Fruit fly (Drosophila melanogaster) whole organism, adult: ENCODE measurements around the gene srw.

Source experiments
- CG1620 ChIP-seq: fragments of 200-800 bp; sonication (Bioruptor generic); optimal IDR thresholded peaks from 2 replicates; lab custom pipeline; 2016; ENCODE audit warnings: missing biosample characterization, missing genetic modification characterization
- Clk ChIP-seq: fragments of 200-800 bp; sonication (Bioruptor generic); optimal IDR thresholded peaks from 2 replicates; lab custom pipeline; 2017; ENCODE audit warnings: missing biosample characterization, missing genetic modification characterization
- Crg-1 ChIP-seq: fragments of 200-800 bp; sonication (Bioruptor generic); optimal IDR thresholded peaks from 2 replicates; lab custom pipeline; 2016; ENCODE audit warnings: missing biosample characterization, missing genetic modification characterization
- Mnt ChIP-seq: fragments of 200-800 bp; sonication (Bioruptor generic); optimal IDR thresholded peaks from 2 replicates; lab custom pipeline; 2016; ENCODE audit warnings: missing biosample characterization, mild to moderate bottlenecking, missing genetic modification characterization
- kay ChIP-seq: fragments of 200-800 bp; sonication (Bioruptor generic); peaks from one replicate; lab custom pipeline; 2016; ENCODE audit warnings: missing biosample characterization, missing genetic modification characterization, borderline replicate concordance
- ovo ChIP-seq: fragments of 200-800 bp; sonication (Bioruptor generic); optimal IDR thresholded peaks from 2 replicates; lab custom pipeline; 2016; ENCODE audit warnings: missing biosample characterization, missing genetic modification characterization
- pad ChIP-seq: fragments of 200-800 bp; sonication (Bioruptor generic); optimal IDR thresholded peaks from 3 replicates; lab custom pipeline; 2017; ENCODE audit warnings: missing biosample characterization, missing genetic modification characterization, mild to moderate bottlenecking, moderate library complexity, missing genetic modification reagents
- toe ChIP-seq: fragments of 200-800 bp; sonication (Bioruptor generic); optimal IDR thresholded peaks from 2 replicates; lab custom pipeline; 2016; ENCODE audit warnings: missing biosample characterization, missing genetic modification characterization

DNA sequence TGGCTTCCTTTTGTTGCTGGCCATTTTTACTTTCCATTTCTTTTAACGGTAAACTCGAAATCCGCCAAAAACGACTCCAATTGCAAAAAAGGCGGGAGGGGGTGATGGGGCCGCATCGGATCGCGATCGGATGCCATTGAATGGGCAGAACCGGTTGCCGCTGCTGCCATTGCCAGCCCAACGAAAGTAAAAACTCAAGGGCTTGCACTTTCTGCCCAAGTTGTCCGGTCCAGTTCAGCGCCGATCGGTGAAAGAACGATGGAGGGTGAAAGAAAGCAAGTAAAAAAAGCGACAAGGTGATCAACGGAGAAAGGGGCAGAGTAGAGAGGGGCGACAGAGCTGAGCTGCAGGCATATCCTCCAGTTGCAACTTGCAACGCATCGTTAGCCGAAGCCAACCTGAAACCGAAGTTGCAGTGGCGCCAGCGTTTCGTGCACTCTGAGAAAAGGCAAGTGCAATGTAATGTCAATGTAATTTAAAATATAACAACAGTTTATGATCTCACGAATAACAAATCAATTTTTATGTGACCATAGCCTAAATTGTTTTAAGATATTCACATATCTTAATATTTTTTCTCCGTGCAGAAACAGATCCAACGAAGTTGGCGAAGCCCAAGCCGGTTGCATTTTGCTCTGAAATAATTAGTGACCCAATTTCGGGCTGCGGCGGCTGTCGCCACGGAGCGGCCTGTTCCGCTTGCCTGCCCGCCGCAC lies 21.1 kb upstream of the srw start:
- TF ChIP-seq toe (GFP tag; lab: Kevin White, UChicago) (no peak), pad (GFP tag; lab: Kevin White, UChicago) (no peak), Mnt (GFP tag; lab: Kevin White, UChicago) (no peak), ovo (GFP tag; lab: Kevin White, UChicago) (no peak), CG1620 (GFP tag; lab: Kevin White, UChicago) (no peak), kay (GFP tag; lab: Kevin White, UChicago) (no peak), Crg-1 (no peak), Clk (GFP tag; lab: Kevin White, UChicago) (no peak)
